Worm (Caenorhabditis elegans): ENCODE measurements around the gene cutl-4.

cutl-4 gene

DNA sequence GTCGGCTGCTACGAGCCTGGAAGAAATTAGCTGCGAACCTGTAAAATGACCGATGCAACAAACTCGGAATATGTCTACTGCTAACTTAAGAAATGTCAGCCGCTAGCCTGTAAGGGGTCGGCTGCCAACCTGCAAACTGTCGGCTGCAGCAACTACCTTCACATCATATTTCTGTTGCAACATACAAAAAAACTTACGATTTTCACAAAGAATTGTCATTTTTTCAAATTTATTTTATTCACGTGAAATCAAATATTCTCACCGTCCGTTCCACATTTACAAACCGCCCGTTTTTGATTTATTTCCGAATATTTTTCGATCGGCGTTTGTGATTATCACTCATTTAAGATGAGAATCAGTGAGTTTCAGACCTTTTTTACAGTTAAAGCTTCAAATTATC, 40.0 kb downstream of the cutl-4 start, which contains the start of gene Y26G10.6:
Gene Y26G10.6 (plus strand): TSS at position 301 of the 400 bp plus-strand sequence.
- TF ChIP-seq hmbx-1 (tag; optimal IDR thresholded peaks at IDR 0.05) (no peak), ceh-36 (tag; optimal IDR thresholded peaks at IDR 0.05) (no peak), tbx-11 (GFP tag; IDR thresholded peaks at IDR 0.05) (no peak)

ce11 chrV:17699097-17699496, 40.6 kb downstream of the cutl-4 start, which contains the start of gene Y26G10.4:
Gene Y26G10.4 (minus strand): TSS chrV:17699197.
- no peak for TF ChIP-seq hmbx-1 (tag; optimal IDR thresholded peaks at IDR 0.05)
- TF ChIP-seq sea-1 (GFP tag; conservative IDR thresholded peaks at IDR 0.05), result no peak

ce11 chrV:17696753-17697152, 42.9 kb downstream of the cutl-4 start, which contains the start of gene spp-29:
Gene spp-29 (minus strand): TSS chrV:17696853.
- no peak for TF ChIP-seq hmg-4 (GFP tag; optimal IDR thresholded peaks at IDR 0.05)
- TF ChIP-seq hmbx-1 (tag; optimal IDR thresholded peaks at IDR 0.05), result no peak
- TF ChIP-seq tbx-11 (GFP tag; IDR thresholded peaks at IDR 0.05), result no peak

- TF ChIP-seq sea-1 (GFP tag; conservative IDR thresholded peaks at IDR 0.05) (no peak), tbx-11 (GFP tag; IDR thresholded peaks at IDR 0.05) (no peak), B0310.2 (tag; optimal IDR thresholded peaks at IDR 0.05) (no peak), F13C5.2 (tag; optimal IDR thresholded peaks at IDR 0.05) (no peak), scrt-1 (GFP tag; IDR thresholded peaks at IDR 0.05) (no peak), tra-4 (tag; optimal IDR thresholded peaks at IDR 0.05) (no peak), hmg-4 (GFP tag; optimal IDR thresholded peaks at IDR 0.05) (no peak), ceh-13 (GFP tag; optimal IDR thresholded peaks at IDR 0.05) (no peak), pes-1 (GFP tag; IDR thresholded peaks at IDR 0.05) (no peak), ets-7 (tag; optimal IDR thresholded peaks at IDR 0.05) (no peak), aly-1 (tag; optimal IDR thresholded peaks at IDR 0.05) (no peak)
Observed at ce11 chrV:17695802-17696201, 43.9 kb downstream of the cutl-4 start, which contains the start of gene Y26G10.1. Gene Y26G10.1 (minus strand): TSS chrV:17695902.

ce11 chrV:17694260-17694659, 45.4 kb downstream of the cutl-4 start:
- TF ChIP-seq ceh-13 (GFP tag; optimal IDR thresholded peaks at IDR 0.05), result no peak
- no peak for TF ChIP-seq pes-1 (GFP tag; IDR thresholded peaks at IDR 0.05)
- TF ChIP-seq hmbx-1 (tag; optimal IDR thresholded peaks at IDR 0.05), result no peak
- TF ChIP-seq flt-1 (GFP tag; IDR thresholded peaks at IDR 0.05), result no peak
- no peak for TF ChIP-seq tra-4 (tag; optimal IDR thresholded peaks at IDR 0.05)
- TF ChIP-seq F13C5.2 (tag; optimal IDR thresholded peaks at IDR 0.05), result no peak
- no peak for TF ChIP-seq ama-1 (optimal IDR thresholded peaks at IDR 0.05)
- no peak for TF ChIP-seq scrt-1 (GFP tag; IDR thresholded peaks at IDR 0.05)
- no peak for TF ChIP-seq hmg-4 (GFP tag; optimal IDR thresholded peaks at IDR 0.05)
- no peak for TF ChIP-seq ets-7 (tag; optimal IDR thresholded peaks at IDR 0.05)
- TF ChIP-seq ceh-36 (tag; optimal IDR thresholded peaks at IDR 0.05), result no peak
- TF ChIP-seq hnd-1 (tag; optimal IDR thresholded peaks at IDR 0.05), result no peak
- no peak for TF ChIP-seq sea-1 (GFP tag; conservative IDR thresholded peaks at IDR 0.05)
- TF ChIP-seq B0310.2 (tag; optimal IDR thresholded peaks at IDR 0.05), result no peak
- no peak for TF ChIP-seq tbx-11 (GFP tag; IDR thresholded peaks at IDR 0.05)
- no peak for TF ChIP-seq tbx-37 (GFP tag; conservative IDR thresholded peaks at IDR 0.05)
- TF ChIP-seq aly-1 (tag; optimal IDR thresholded peaks at IDR 0.05), result no peak

DNA sequence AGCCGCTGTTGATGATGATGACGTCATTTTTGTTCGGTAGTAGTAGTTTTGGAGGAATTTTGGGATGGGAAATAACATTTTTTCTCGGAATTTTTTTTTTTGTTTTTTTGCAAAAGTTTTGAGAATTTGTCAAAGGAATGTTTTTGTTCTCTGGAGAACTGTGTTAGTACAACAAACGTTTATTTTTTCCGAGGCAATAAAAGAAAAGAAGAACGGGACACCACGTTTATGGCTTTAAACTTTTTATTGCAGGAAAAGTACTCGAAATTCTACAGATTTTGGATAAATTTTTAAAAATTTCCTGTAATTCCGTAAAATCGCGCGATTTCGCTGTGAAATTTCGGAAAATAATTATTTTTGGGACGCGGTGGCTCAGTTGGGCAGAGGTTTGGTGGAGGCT, 48.8 kb downstream of the cutl-4 start, which contains the start of gene F59A1.13:
Gene F59A1.13 (minus strand): TSS at position 101 of the 400 bp plus-strand sequence.
- TF ChIP-seq ets-7 (tag; optimal IDR thresholded peaks at IDR 0.05) (no peak), ceh-36 (tag; optimal IDR thresholded peaks at IDR 0.05) (no peak), hnd-1 (tag; optimal IDR thresholded peaks at IDR 0.05) (no peak), F13C5.2 (tag; optimal IDR thresholded peaks at IDR 0.05) (no peak), ceh-13 (GFP tag; optimal IDR thresholded peaks at IDR 0.05) (no peak), ama-1 (optimal IDR thresholded peaks at IDR 0.05) (no peak), B0310.2 (tag; optimal IDR thresholded peaks at IDR 0.05) (no peak), scrt-1 (GFP tag; IDR thresholded peaks at IDR 0.05) (no peak), sea-1 (GFP tag; conservative IDR thresholded peaks at IDR 0.05) (no peak), hmbx-1 (tag; optimal IDR thresholded peaks at IDR 0.05) (no peak), hmg-4 (GFP tag; optimal IDR thresholded peaks at IDR 0.05) (no peak), tra-4 (tag; optimal IDR thresholded peaks at IDR 0.05) (no peak), flt-1 (GFP tag; IDR thresholded peaks at IDR 0.05) (no peak), aly-1 (tag; optimal IDR thresholded peaks at IDR 0.05) (no peak), tbx-37 (GFP tag; conservative IDR thresholded peaks at IDR 0.05) (no peak), pes-1 (GFP tag; IDR thresholded peaks at IDR 0.05) (no peak), tbx-11 (GFP tag; IDR thresholded peaks at IDR 0.05) (no peak)

DNA sequence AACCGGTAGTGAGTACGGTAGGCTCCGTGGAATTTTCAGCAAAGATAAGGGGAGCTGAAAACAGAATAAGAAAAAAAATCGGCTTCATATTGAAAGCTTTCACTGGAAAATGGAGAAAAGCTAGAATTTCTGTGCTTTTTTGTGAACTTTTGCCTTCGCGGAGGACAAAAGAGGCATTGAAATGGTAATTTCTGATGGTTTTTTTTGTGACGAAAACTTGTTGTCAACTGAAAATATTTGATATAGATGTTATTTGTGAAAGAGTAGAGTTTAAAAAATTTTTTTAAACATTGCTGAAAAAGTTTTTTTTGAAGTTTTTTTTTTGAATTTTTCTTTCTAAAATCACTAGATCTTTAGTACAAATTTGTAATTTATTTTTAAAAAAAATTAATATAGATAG, 52.8 kb downstream of the cutl-4 start, which contains the start of gene F59A1.18:
Gene F59A1.18 (minus strand): TSS at position 101 of the 400 bp plus-strand sequence.
- TF ChIP-seq pes-1 (GFP tag; IDR thresholded peaks at IDR 0.05), result no peak
- TF ChIP-seq hnd-1 (tag; optimal IDR thresholded peaks at IDR 0.05), result no peak
- no peak for TF ChIP-seq hmg-4 (GFP tag; optimal IDR thresholded peaks at IDR 0.05)
- TF ChIP-seq tbx-11 (GFP tag; IDR thresholded peaks at IDR 0.05), result no peak
- TF ChIP-seq scrt-1 (GFP tag; IDR thresholded peaks at IDR 0.05), result no peak
- TF ChIP-seq tra-4 (tag; optimal IDR thresholded peaks at IDR 0.05), result no peak
- TF ChIP-seq aly-1 (tag; optimal IDR thresholded peaks at IDR 0.05), result no peak
- no peak for TF ChIP-seq F13C5.2 (tag; optimal IDR thresholded peaks at IDR 0.05)
- TF ChIP-seq hmbx-1 (tag; optimal IDR thresholded peaks at IDR 0.05), result no peak
- TF ChIP-seq ceh-36 (tag; optimal IDR thresholded peaks at IDR 0.05), result no peak
- no peak for TF ChIP-seq sea-1 (GFP tag; conservative IDR thresholded peaks at IDR 0.05)
- no peak for TF ChIP-seq B0310.2 (tag; optimal IDR thresholded peaks at IDR 0.05)
- no peak for TF ChIP-seq ceh-13 (GFP tag; optimal IDR thresholded peaks at IDR 0.05)
- no peak for TF ChIP-seq tbx-37 (GFP tag; conservative IDR thresholded peaks at IDR 0.05)
- no peak for TF ChIP-seq flt-1 (GFP tag; IDR thresholded peaks at IDR 0.05)

ce11 chrV:17684857-17685256, 54.8 kb downstream of the cutl-4 start, which contains the start of the genes F59A1.16 and F59A1.6:
Gene F59A1.16 (minus strand): TSS chrV:17684957.
Gene F59A1.6 (plus strand): TSS chrV:17685141.
- no peak for TF ChIP-seq ama-1 (optimal IDR thresholded peaks at IDR 0.05)
- no peak for TF ChIP-seq tbx-37 (GFP tag; conservative IDR thresholded peaks at IDR 0.05)
- TF ChIP-seq sea-1 (GFP tag; conservative IDR thresholded peaks at IDR 0.05), result no peak
- no peak for TF ChIP-seq hmbx-1 (tag; optimal IDR thresholded peaks at IDR 0.05)
- TF ChIP-seq hmg-4 (GFP tag; optimal IDR thresholded peaks at IDR 0.05), result no peak
- TF ChIP-seq aly-1 (tag; optimal IDR thresholded peaks at IDR 0.05), result no peak
- no peak for TF ChIP-seq flt-1 (GFP tag; IDR thresholded peaks at IDR 0.05)
- no peak for TF ChIP-seq hnd-1 (tag; optimal IDR thresholded peaks at IDR 0.05)
- TF ChIP-seq tbx-11 (GFP tag; IDR thresholded peaks at IDR 0.05), result no peak
- TF ChIP-seq ets-7 (tag; optimal IDR thresholded peaks at IDR 0.05), result no peak
- TF ChIP-seq ceh-36 (tag; optimal IDR thresholded peaks at IDR 0.05), result no peak
- TF ChIP-seq pes-1 (GFP tag; IDR thresholded peaks at IDR 0.05), result no peak
- TF ChIP-seq F13C5.2 (tag; optimal IDR thresholded peaks at IDR 0.05), result no peak
- TF ChIP-seq ceh-13 (GFP tag; optimal IDR thresholded peaks at IDR 0.05), result no peak
